Fruit fly (Drosophila melanogaster) whole organism, embryonic: ENCODE data around the gene Cep135.

ENCODE experiments used
- Abd-B ChIP-seq: fragments of 200-800 bp; sonication (Bioruptor generic); optimal IDR thresholded peaks from 2 replicates; lab custom pipeline; 2018; ENCODE audit warnings: missing biosample characterization, mild to moderate bottlenecking, missing genetic modification characterization, moderate library complexity
- Ada2b ChIP-seq: fragments of 200-800 bp; sonication (Bioruptor generic); IDR thresholded peaks from 2 replicates; pipeline ENCODE4 v1.3.6; 2022; ENCODE audit warnings: missing biosample characterization, missing genetic modification characterization
- B-H2 ChIP-seq: fragments of 200-800 bp; sonication (Bioruptor generic); optimal IDR thresholded peaks from 2 replicates; lab custom pipeline; 2018; ENCODE audit warnings: missing biosample characterization, mild to moderate bottlenecking, missing genetic modification characterization
- CG10431 ChIP-seq: fragments of 200-800 bp; sonication (Bioruptor generic); optimal IDR thresholded peaks from 3 replicates; lab custom pipeline; 2018; ENCODE audit warnings: missing biosample characterization, mild to moderate bottlenecking, missing genetic modification characterization
- CG11085 ChIP-seq: fragments of 200-800 bp; sonication (Bioruptor generic); IDR thresholded peaks from 2 replicates; pipeline ENCODE4 v1.3.6; 2022; ENCODE audit warnings: missing biosample characterization, missing genetic modification characterization
- CG11456 ChIP-seq: fragments of 200-800 bp; sonication (Bioruptor generic); IDR thresholded peaks from 3 replicates; pipeline ENCODE4 v1.3.6; 2022; ENCODE audit warnings: missing biosample characterization, missing genetic modification characterization
- CG14014 ChIP-seq: fragments of 200-800 bp; sonication (Bioruptor generic); IDR thresholded peaks from 2 replicates; pipeline ENCODE4 v1.3.6; 2022; ENCODE audit warnings: missing biosample characterization, missing genetic modification characterization
- CG17361 ChIP-seq: fragments of 200-800 bp; sonication (Bioruptor generic); IDR thresholded peaks from 3 replicates; pipeline ENCODE4 v1.3.6; 2022; ENCODE audit warnings: missing biosample characterization, missing genetic modification characterization
- CG17568 ChIP-seq: fragments of 200-800 bp; sonication (Bioruptor generic); optimal IDR thresholded peaks from 2 replicates; lab custom pipeline; 2018; ENCODE audit warnings: missing biosample characterization, mild to moderate bottlenecking, missing genetic modification characterization, moderate library complexity
- CG18262 ChIP-seq: fragments of 200-800 bp; optimal IDR thresholded peaks from 3 replicates; lab custom pipeline; 2019; ENCODE audit warnings: missing biosample characterization, mild to moderate bottlenecking, missing genetic modification characterization, moderate library complexity
- CG2116 ChIP-seq: fragments of 200-800 bp; sonication (Bioruptor generic); optimal IDR thresholded peaks from 3 replicates; lab custom pipeline; 2018; ENCODE audit warnings: missing biosample characterization, mild to moderate bottlenecking, missing genetic modification characterization
- CG2678 ChIP-seq: fragments of 200-800 bp; sonication (Bioruptor generic); optimal IDR thresholded peaks from 3 replicates; lab custom pipeline; 2019; ENCODE audit warnings: missing biosample characterization, mild to moderate bottlenecking, missing genetic modification characterization, moderate library complexity
- CG30403 ChIP-seq: fragments of 200-800 bp; sonication (Bioruptor generic); optimal IDR thresholded peaks from 3 replicates; lab custom pipeline; 2016; ENCODE audit warnings: missing biosample characterization, missing genetic modification characterization
- CG30431 ChIP-seq: fragments of 200-800 bp; sonication (Bioruptor generic); optimal IDR thresholded peaks from 2 replicates; lab custom pipeline; 2017; ENCODE audit warnings: missing biosample characterization, missing genetic modification characterization
- CG4820 ChIP-seq: fragments of 200-800 bp; sonication (Bioruptor generic); optimal IDR thresholded peaks from 3 replicates; lab custom pipeline; 2016; ENCODE audit warnings: missing biosample characterization, missing genetic modification characterization
- CHES-1-like ChIP-seq: fragments of 200-800 bp; sonication (Bioruptor generic); optimal IDR thresholded peaks from 2 replicates; lab custom pipeline; 2016; ENCODE audit warnings: missing biosample characterization, missing genetic modification characterization
- Dip3 ChIP-seq: fragments of 200-800 bp; sonication (Bioruptor generic); optimal IDR thresholded peaks from 3 replicates; lab custom pipeline; 2016; ENCODE audit warnings: missing biosample characterization, missing genetic modification characterization
- Drgx ChIP-seq: fragments of 200-800 bp; sonication (Bioruptor generic); IDR thresholded peaks from 2 replicates; pipeline ENCODE4 v1.3.6; 2022; ENCODE audit warnings: missing biosample characterization, missing genetic modification characterization
- Gug ChIP-seq: fragments of 200-800 bp; sonication (Bioruptor generic); IDR thresholded peaks from 4 replicates; pipeline ENCODE4 v1.3.6; 2022; ENCODE audit warnings: missing biosample characterization, missing genetic modification characterization
- Hey ChIP-seq: fragments of 200-800 bp; sonication (Bioruptor generic); optimal IDR thresholded peaks from 3 replicates; lab custom pipeline; 2018; ENCODE audit warnings: missing biosample characterization, mild to moderate bottlenecking, missing genetic modification characterization
- Hr39 ChIP-seq: fragments of >200 bp; optimal IDR thresholded peaks from 2 replicates; lab custom pipeline; 2017
- Hsf ChIP-seq: fragments of 200-800 bp; sonication (Bioruptor generic); optimal IDR thresholded peaks from 3 replicates; lab custom pipeline; 2016; ENCODE audit warnings: missing biosample characterization, missing genetic modification characterization
- MESR4 ChIP-seq: fragments of 200-800 bp; sonication (Bioruptor generic); optimal IDR thresholded peaks from 2 replicates; lab custom pipeline; 2018; ENCODE audit warnings: missing biosample characterization, mild to moderate bottlenecking, missing genetic modification characterization, moderate library complexity
- NC2α ChIP-seq: fragments of 200-800 bp; sonication (Bioruptor generic); optimal IDR thresholded peaks from 2 replicates; lab custom pipeline; 2016; ENCODE audit warnings: missing biosample characterization, missing genetic modification characterization
- Ptx1 ChIP-seq: fragments of 200-800 bp; sonication (Bioruptor generic); IDR thresholded peaks from 2 replicates; pipeline ENCODE4 v1.3.6; 2022; ENCODE audit warnings: missing biosample characterization, missing genetic modification characterization
- Vsx1 ChIP-seq: fragments of 200-800 bp; sonication (Bioruptor generic); optimal IDR thresholded peaks from 2 replicates; lab custom pipeline; 2017; ENCODE audit warnings: missing biosample characterization, mild to moderate bottlenecking, missing genetic modification characterization, missing genetic modification reagents
- Xbp1 ChIP-seq: fragments of 200-800 bp; sonication (Bioruptor generic); optimal IDR thresholded peaks from 3 replicates; lab custom pipeline; 2016; ENCODE audit warnings: missing biosample characterization, mild to moderate bottlenecking, missing genetic modification characterization
- Xrp1 ChIP-seq: fragments of 200-800 bp; sonication (Bioruptor generic); IDR thresholded peaks from 2 replicates; pipeline ENCODE4 v1.3.6; 2022; ENCODE audit warnings: missing biosample characterization, missing genetic modification characterization
- abd-A ChIP-seq: fragments of 200-800 bp; sonication (Bioruptor generic); optimal IDR thresholded peaks from 3 replicates; lab custom pipeline; 2019; ENCODE audit warnings: missing biosample characterization, mild to moderate bottlenecking, missing genetic modification characterization, moderate library complexity
- bcd ChIP-seq: fragments of 200-800 bp; sonication (Bioruptor generic); optimal IDR thresholded peaks from 2 replicates; lab custom pipeline; 2017; ENCODE audit warnings: missing biosample characterization, mild to moderate bottlenecking, missing genetic modification characterization
- bsh ChIP-seq, 2 experiments: fragments of 200-800 bp; sonication (Bioruptor generic); optimal IDR thresholded peaks; 2 replicates each; lab custom pipeline; 2017 to 2018; ENCODE audit warnings: mild to moderate bottlenecking in 2 of 2, missing biosample characterization in 2 of 2, missing genetic modification characterization in 2 of 2, moderate library complexity in 1 of 2
- chn ChIP-seq: fragments of 200-800 bp; sonication (Bioruptor generic); optimal IDR thresholded peaks from 2 replicates; lab custom pipeline; 2016; ENCODE audit warnings: missing biosample characterization, missing genetic modification characterization
- fd3F ChIP-seq: fragments of 200-800 bp; sonication (Bioruptor generic); optimal IDR thresholded peaks from 2 replicates; lab custom pipeline; 2018; ENCODE audit warnings: missing biosample characterization, mild to moderate bottlenecking, missing genetic modification characterization, moderate library complexity
- gcm ChIP-seq: fragments of 200-800 bp; sonication (Bioruptor generic); optimal IDR thresholded peaks from 2 replicates; lab custom pipeline; 2019; ENCODE audit warnings: missing biosample characterization, mild to moderate bottlenecking, missing genetic modification characterization, moderate library complexity
- gem ChIP-seq: fragments of 200-800 bp; sonication (Bioruptor generic); optimal IDR thresholded peaks from 2 replicates; lab custom pipeline; 2019; ENCODE audit warnings: missing biosample characterization, mild to moderate bottlenecking, missing genetic modification characterization, moderate library complexity
- gfzf ChIP-seq: fragments of 200-800 bp; sonication (Bioruptor generic); optimal IDR thresholded peaks from 2 replicates; lab custom pipeline; 2016; ENCODE audit warnings: missing biosample characterization, mild to moderate bottlenecking, missing genetic modification characterization, moderate library complexity
- grau ChIP-seq: fragments of 200-800 bp; optimal IDR thresholded peaks from 3 replicates; lab custom pipeline; 2019; ENCODE audit warnings: missing biosample characterization, mild to moderate bottlenecking, missing genetic modification characterization, moderate library complexity
- kay ChIP-seq: fragments of 200-800 bp; sonication (Bioruptor generic); optimal IDR thresholded peaks from 2 replicates; lab custom pipeline; 2016; ENCODE audit warnings: missing biosample characterization, missing genetic modification characterization
- lola ChIP-seq, 3 experiments: fragments of >200 bp in 2 of 3; fragments of 200-800 bp in 1 of 3; sonication (Bioruptor generic) in 1 of 3; optimal IDR thresholded peaks; 2 replicates each; lab custom pipeline; 2017 to 2019; ENCODE audit warnings: missing biosample characterization in 3 of 3, missing genetic modification characterization in 3 of 3, mild to moderate bottlenecking in 1 of 3, moderate library complexity in 1 of 3
- mam ChIP-seq: fragments of 200-800 bp; sonication (Bioruptor generic); optimal IDR thresholded peaks from 3 replicates; lab custom pipeline; 2016; ENCODE audit warnings: missing biosample characterization, missing genetic modification characterization
- nmo ChIP-seq: fragments of 200-800 bp; sonication (Bioruptor generic); optimal IDR thresholded peaks from 2 replicates; lab custom pipeline; 2018; ENCODE audit warnings: missing biosample characterization, mild to moderate bottlenecking, missing genetic modification characterization, moderate library complexity
- phol ChIP-seq: fragments of 200-800 bp; sonication (Bioruptor generic); optimal IDR thresholded peaks from 3 replicates; lab custom pipeline; 2018; ENCODE audit warnings: missing biosample characterization, mild to moderate bottlenecking, missing genetic modification characterization, moderate library complexity
- pita ChIP-seq: fragments of 200-800 bp; sonication (Bioruptor generic); optimal IDR thresholded peaks from 2 replicates; lab custom pipeline; 2017; ENCODE audit warnings: missing biosample characterization, mild to moderate bottlenecking, missing genetic modification characterization
- prd ChIP-seq, 3 experiments: fragments of >200 bp in 2 of 3; fragments of 200-800 bp in 1 of 3; sonication (Bioruptor generic) in 1 of 3; optimal IDR thresholded peaks in 2 of 3; IDR thresholded peaks in 1 of 3; 2 replicates in 2 of 3; 3 replicates in 1 of 3; pipeline versions ENCODE4 v1.3.6 to Lab custom; 2017 to 2022; ENCODE audit warnings: missing biosample characterization in 1 of 3, missing genetic modification characterization in 1 of 3
- sens ChIP-seq: fragments of 200-800 bp; sonication (Bioruptor generic); peaks from one replicate; lab custom pipeline; 2016; ENCODE audit warnings: missing biosample characterization, missing genetic modification characterization
- tin ChIP-seq: fragments of 200-800 bp; sonication (Bioruptor generic); optimal IDR thresholded peaks from 3 replicates; lab custom pipeline; 2016; ENCODE audit warnings: missing biosample characterization, missing genetic modification characterization
- zen2 ChIP-seq: fragments of 200-800 bp; sonication (Bioruptor generic); IDR thresholded peaks from 3 replicates; pipeline ENCODE4 v1.3.6; 2022; ENCODE audit warnings: missing biosample characterization, missing genetic modification characterization; ENCODE audit not compliant: partially characterized antibody

Gene Cep135

DNA sequence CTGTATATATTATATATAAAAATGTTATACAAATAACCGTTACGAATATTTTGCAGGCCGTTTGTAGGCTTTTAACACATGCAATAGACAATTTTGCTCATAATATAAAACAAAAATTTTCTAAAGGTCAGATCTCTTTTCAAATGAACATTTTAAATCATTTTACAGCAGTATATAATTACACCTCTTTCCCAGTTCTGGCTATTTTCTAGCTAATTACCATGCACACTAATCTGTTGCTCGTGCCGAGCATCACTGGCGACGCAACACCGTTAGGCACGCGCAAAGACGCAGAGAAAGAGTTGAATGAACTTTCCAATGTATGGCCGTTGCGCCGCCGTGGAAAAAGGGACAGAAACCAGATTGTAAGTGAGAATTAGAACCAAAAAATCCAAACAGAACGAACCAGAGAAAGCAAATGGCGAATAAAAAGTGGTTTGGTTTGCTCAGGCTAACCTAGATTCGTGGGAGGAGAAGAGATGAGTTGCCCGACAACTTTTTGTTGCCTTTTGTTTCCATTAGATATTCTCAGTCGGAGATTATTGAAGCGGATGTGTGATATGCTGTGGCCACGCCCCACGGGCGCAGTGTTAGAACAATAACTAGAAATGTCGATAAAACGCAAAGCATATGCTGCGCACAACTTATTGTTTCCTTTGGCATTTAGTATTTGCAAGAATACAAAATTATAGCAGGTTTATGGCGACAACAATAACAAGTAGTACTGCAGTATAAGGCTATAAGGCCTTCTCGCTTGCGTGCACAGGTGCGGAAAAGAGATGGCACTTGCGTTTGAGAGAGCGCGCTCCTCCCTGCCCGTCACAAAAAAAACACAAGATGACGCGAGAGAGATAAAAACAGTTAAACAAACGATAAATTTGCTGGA, 24.8 kb downstream of the Cep135 start (continued):
- TF ChIP-seq kay (GFP tag; lab: Kevin White, UChicago) (peak; percentile 30), bcd (GFP tag; lab: Kevin White, UChicago) (no peak), nmo (GFP tag; lab: Kevin White, UChicago) (peak; percentile 26), zen2 (GFP tag; lab: Robert Waterston, UW) (no peak), prd (optimal IDR thresholded peaks at IDR 0.05; lab: Kevin White, UChicago) (no peak), prd (GFP tag; IDR thresholded peaks at IDR 0.05; lab: Robert Waterston, UW) (peak; percentile 45; the same call in 2 of the 3 replicates), CG17568 (GFP tag; lab: Kevin White, UChicago) (no peak), CG11456 (GFP tag; lab: Robert Waterston, UW) (0 out of 3 replicates have a peak, but pooled peaks have one; percentile 15), Vsx1 (GFP tag; lab: Kevin White, UChicago) (peak; percentile 69), gcm (no peak), sens (GFP tag; lab: Kevin White, UChicago) (peak; percentile 76), Dip3 (GFP tag; lab: Kevin White, UChicago) (no peak), CG18262 (peak; percentile 33), gem (peak; percentile 51), gfzf (peak; percentile 3), tin (GFP tag; lab: Kevin White, UChicago) (peak; percentile 40), Drgx (peak; percentile 42; the same call in 1 of the 2 replicates), CG4820 (GFP tag; lab: Kevin White, UChicago) (no peak), fd3F (no peak), abd-A (peak; percentile 25), CG14014 (GFP tag; lab: Robert Waterston, UW) (0 out of 2 replicates have a peak, but pooled peaks have one; percentile 24), CG17361 (GFP tag; lab: Robert Waterston, UW) (peak; percentile 50; the same call in 2 of the 3 replicates), Hsf (GFP tag; lab: Kevin White, UChicago) (peak; percentile 15), Gug (GFP tag; lab: Robert Waterston, UW) (peak; percentile 11; the same call in 1 of the 4 replicates), mam (GFP tag; lab: Kevin White, UChicago) (peak; percentile 9), Xbp1 (GFP tag; lab: Kevin White, UChicago) (peak; percentile 23), CG11085 (GFP tag; lab: Robert Waterston, UW) (0 out of 2 replicates have a peak, but pooled peaks have one; percentile 17), NC2α (GFP tag; lab: Kevin White, UChicago) (no peak), CHES-1-like (peak; percentile 27), chn (GFP tag; lab: Kevin White, UChicago) (peak; percentile 8), CG30431 (GFP tag; lab: Kevin White, UChicago) (no peak), CG10431 (GFP tag; lab: Kevin White, UChicago) (no peak), CG2678 (tag; lab: Kevin White, UChicago) (peak; percentile 48), CG2116 (peak; percentile 2), Hr39 (no peak), Ada2b (GFP tag; lab: Robert Waterston, UW) (no peak), lola (GFP tag; optimal IDR thresholded peaks at IDR 0.05; lab: Kevin White, UChicago) (peak in 1 of 3 experiments; percentile 39), bsh (GFP tag; optimal IDR thresholded peaks at IDR 0.05; lab: Kevin White, UChicago) (peak in 1 of 2 experiments; percentile 4), Abd-B (peak; percentile 3), Hey (tag; lab: Kevin White, UChicago) (no peak), CG30403 (GFP tag; lab: Kevin White, UChicago) (peak; percentile 59), MESR4 (GFP tag; lab: Kevin White, UChicago) (no peak), B-H2 (GFP tag; lab: Kevin White, UChicago) (peak; percentile 15), Ptx1 (peak; percentile 49; the same call in 1 of the 2 replicates), phol (tag; lab: Kevin White, UChicago) (peak; percentile 16), grau (tag; lab: Kevin White, UChicago) (peak; percentile 38), Xrp1 (peak; percentile 59), pita (GFP tag; lab: Kevin White, UChicago) (no peak)
